Worm (Caenorhabditis elegans) whole organism, midembryonic: ENCODE data around the gene nfya-1.

ENCODE experiments used
- T22C8.4 ChIP-seq: fragments of 200-800 bp; sonication (Bioruptor generic); IDR thresholded peaks from 2 replicates; pipeline ENCODE4 v1.3.6; 2022; ENCODE audit warnings: missing genetic modification characterization, missing compliant biosample characterization
- cog-1 ChIP-seq: sonication (generic microtip); optimal IDR thresholded peaks from 2 replicates; lab custom pipeline; 2016; ENCODE audit warnings: missing genetic modification characterization, missing compliant biosample characterization
- flt-1 ChIP-seq: fragments of 200-800 bp; sonication (Bioruptor generic); IDR thresholded peaks from 2 replicates; pipeline ENCODE4 v1.3.6; 2022; ENCODE audit warnings: missing genetic modification characterization, missing compliant biosample characterization
- klf-2 ChIP-seq: fragments of 200-800 bp; sonication (Bioruptor generic); conservative IDR thresholded peaks from 2 replicates; pipeline ENCODE4 v1.3.6; 2022; ENCODE audit warnings: missing genetic modification reagents, missing genetic modification characterization, missing compliant biosample characterization
- ref-1 ChIP-seq: fragments of 200-800 bp; sonication (Bioruptor generic); conservative IDR thresholded peaks from 2 replicates; pipeline ENCODE4 v1.3.6; 2022; ENCODE audit warnings: missing genetic modification reagents, missing genetic modification characterization, missing compliant biosample characterization
- tab-1 ChIP-seq: fragments of 200-800 bp; sonication (Bioruptor generic); IDR thresholded peaks from 2 replicates; pipeline ENCODE4 v1.3.6; 2022; ENCODE audit warnings: missing genetic modification characterization, missing compliant biosample characterization
- ztf-23 ChIP-seq: fragments of 200-800 bp; sonication (Bioruptor generic); IDR thresholded peaks from 2 replicates; pipeline ENCODE4 v1.3.6; 2022; ENCODE audit warnings: missing genetic modification reagents, missing genetic modification characterization, missing compliant biosample characterization
- ztf-29 ChIP-seq: fragments of 200-800 bp; sonication (Bioruptor generic); IDR thresholded peaks from 2 replicates; pipeline ENCODE4 v1.3.6; 2022; ENCODE audit warnings: missing genetic modification reagents, missing genetic modification characterization, missing compliant biosample characterization

ce11 chrX:11969554-11969953, 22.9 kb upstream of the nfya-1 start:
- TF ChIP-seq ztf-23 (GFP tag; lab: Robert Waterston, UW) (no peak), tab-1 (GFP tag; lab: Robert Waterston, UW) (no peak), ztf-29 (no peak), cog-1 (tag; lab: Kevin White, UChicago) (no peak), flt-1 (GFP tag; lab: Robert Waterston, UW) (no peak), T22C8.4 (no peak), ref-1 (GFP tag; lab: Robert Waterston, UW) (no peak), klf-2 (GFP tag; lab: Robert Waterston, UW) (no peak)
